Fruit fly (Drosophila melanogaster): Measurements from ENCODE around the gene CG13005.

DNA sequence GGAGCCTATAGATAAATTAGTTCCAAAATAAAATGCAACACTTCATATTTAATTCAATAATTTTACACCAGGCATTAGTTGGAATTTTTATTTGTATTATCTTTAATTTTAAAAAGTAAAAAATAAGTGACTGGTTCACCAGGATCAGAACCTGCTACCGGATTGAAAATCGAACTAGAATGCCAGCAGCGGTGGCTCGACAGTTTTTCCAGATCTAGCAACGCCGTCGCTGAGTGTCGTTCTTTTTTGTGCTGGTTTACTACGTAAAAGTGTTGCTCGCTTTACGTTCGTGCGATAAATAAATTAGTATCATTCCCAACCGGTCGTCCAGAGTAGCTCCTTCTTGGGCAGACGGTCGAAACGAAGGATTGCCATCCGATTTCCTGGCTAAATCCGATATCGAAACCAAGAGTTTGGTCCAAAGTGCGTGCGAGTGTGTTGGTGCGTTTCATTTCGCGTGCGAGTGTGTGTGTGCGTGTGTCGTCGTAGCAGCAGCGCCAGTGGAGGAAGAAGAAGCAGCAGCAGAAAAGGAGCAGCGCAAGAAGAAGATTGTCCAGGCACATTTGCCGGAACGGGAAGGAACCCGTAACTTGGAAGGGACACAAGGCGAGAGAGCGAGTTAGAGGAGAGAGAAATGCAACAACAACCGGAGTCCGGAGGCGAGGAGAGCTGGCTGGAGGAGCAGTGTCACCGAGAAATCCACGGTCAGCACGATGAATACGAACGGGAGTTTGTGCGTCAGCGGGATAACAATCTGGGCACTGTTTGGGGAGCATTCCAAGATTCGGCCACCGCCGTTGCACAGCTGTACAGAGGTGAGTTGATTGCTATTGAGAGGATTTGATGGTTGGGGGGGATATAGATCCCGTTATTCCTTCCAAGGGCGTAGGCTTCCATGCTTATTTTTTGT lies 11.3 kb upstream of the CG13005 start, which contains the start of gene CG4768:
- TF ChIP-seq fd96Cb (tag; optimal IDR thresholded peaks at IDR 0.05) = no peak
- TF ChIP-seq phol (tag; optimal IDR thresholded peaks at IDR 0.05) = no peak

All from whole organism, embryonic.